Worm (Caenorhabditis elegans) whole organism, midembryonic: ENCODE results near the gene rps-8.

Experiments
- T22C8.4 ChIP-seq: fragments of 200-800 bp; sonication (Bioruptor generic); IDR thresholded peaks from 2 replicates; pipeline ENCODE4 v1.3.6; 2022; ENCODE audit warnings: missing genetic modification characterization, missing compliant biosample characterization
- ref-1 ChIP-seq: fragments of 200-800 bp; sonication (Bioruptor generic); conservative IDR thresholded peaks from 2 replicates; pipeline ENCODE4 v1.3.6; 2022; ENCODE audit warnings: missing genetic modification reagents, missing genetic modification characterization, missing compliant biosample characterization
- tab-1 ChIP-seq: fragments of 200-800 bp; sonication (Bioruptor generic); IDR thresholded peaks from 2 replicates; pipeline ENCODE4 v1.3.6; 2022; ENCODE audit warnings: missing genetic modification characterization, missing compliant biosample characterization
- ztf-23 ChIP-seq: fragments of 200-800 bp; sonication (Bioruptor generic); IDR thresholded peaks from 2 replicates; pipeline ENCODE4 v1.3.6; 2022; ENCODE audit warnings: missing genetic modification reagents, missing genetic modification characterization, missing compliant biosample characterization
- ztf-29 ChIP-seq: fragments of 200-800 bp; sonication (Bioruptor generic); IDR thresholded peaks from 2 replicates; pipeline ENCODE4 v1.3.6; 2022; ENCODE audit warnings: missing genetic modification reagents, missing genetic modification characterization, missing compliant biosample characterization

DNA sequence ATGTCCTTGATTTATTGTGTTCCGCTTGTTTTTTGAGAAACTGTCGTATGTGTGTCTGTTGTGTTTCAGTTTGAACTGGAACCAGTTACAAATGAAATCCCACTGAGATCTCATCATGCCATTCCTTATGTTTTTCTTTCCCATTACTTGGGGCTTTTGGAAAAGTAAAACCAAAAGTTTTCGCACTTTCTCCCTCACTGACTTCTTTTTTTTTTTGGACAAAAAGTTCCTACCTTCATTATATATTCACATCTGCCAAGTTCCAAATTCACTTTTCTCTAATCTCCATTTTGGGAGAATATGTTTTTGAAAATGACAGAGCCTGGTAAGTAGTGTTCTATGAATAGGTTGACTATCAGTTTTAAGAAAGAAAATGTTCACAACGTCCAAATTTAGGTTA is 37.0 kb downstream of the rps-8 start, which contains the start of gene C06E4.2:
- TF ChIP-seq ref-1 (GFP tag; lab: Robert Waterston, UW), result no peak
- no peak for TF ChIP-seq ztf-23
- TF ChIP-seq ztf-29 (GFP tag; lab: Robert Waterston, UW), result no peak
- TF ChIP-seq tab-1, result no peak
- no peak for TF ChIP-seq T22C8.4
